Worm (Caenorhabditis elegans) whole organism, mixed stage, embryonic: ENCODE data around the gene ntp-1.

Experiments
- ceh-83 ChIP-seq: fragments of 200-800 bp; sonication (Bioruptor generic); optimal IDR thresholded peaks from 2 replicates; lab custom pipeline; 2018; ENCODE audit warnings: mild to moderate bottlenecking, missing genetic modification characterization, missing compliant biosample characterization
- lin-13 ChIP-seq: fragments of 150-350 bp; optimal IDR thresholded peaks from 2 replicates; lab custom pipeline; 2014; ENCODE audit warnings: missing biosample characterization, missing genetic modification characterization
- lsy-2 ChIP-seq: fragments of 150-350 bp; optimal IDR thresholded peaks from 2 replicates; lab custom pipeline; 2014; ENCODE audit warnings: missing biosample characterization, missing genetic modification characterization
- mab-5 ChIP-seq: fragments of 150-350 bp; optimal IDR thresholded peaks from 2 replicates; lab custom pipeline; 2014; ENCODE audit warnings: missing biosample characterization, missing genetic modification characterization
- nhr-12 ChIP-seq: fragments of 150-350 bp; optimal IDR thresholded peaks from 2 replicates; lab custom pipeline; 2014; ENCODE audit warnings: missing biosample characterization, missing genetic modification characterization
- nhr-237 ChIP-seq: fragments of 150-350 bp; optimal IDR thresholded peaks from 2 replicates; lab custom pipeline; 2014; ENCODE audit warnings: missing biosample characterization, missing genetic modification characterization
- nhr-28 ChIP-seq: fragments of 150-350 bp; optimal IDR thresholded peaks from 2 replicates; lab custom pipeline; 2014; ENCODE audit warnings: missing biosample characterization, missing genetic modification characterization
- nhr-76 ChIP-seq: sonication (generic microtip); optimal IDR thresholded peaks from 2 replicates; lab custom pipeline; 2017; ENCODE audit warnings: missing biosample characterization, missing genetic modification characterization
- pha-4 ChIP-seq: fragments of 150-350 bp; optimal IDR thresholded peaks from 2 replicates; lab custom pipeline; 2018; ENCODE audit warnings: missing biosample characterization, missing genetic modification reagents, missing genetic modification characterization
- sptf-1 ChIP-seq: sonication (generic microtip); optimal IDR thresholded peaks from 2 replicates; lab custom pipeline; 2017; ENCODE audit warnings: mild to moderate bottlenecking, missing genetic modification characterization, moderate library complexity, missing compliant biosample characterization
- unc-62 ChIP-seq: fragments of 150-350 bp; optimal IDR thresholded peaks from 2 replicates; lab custom pipeline; 2014; ENCODE audit warnings: missing biosample characterization, missing genetic modification reagents, missing genetic modification characterization
- ztf-11 ChIP-seq: fragments of 150-350 bp; optimal IDR thresholded peaks from 2 replicates; lab custom pipeline; 2014; ENCODE audit warnings: missing biosample characterization, missing genetic modification characterization

ce11 chrIV:7760117-7760516 is 34.5 kb downstream of the ntp-1 start, which contains the start of gene del-7:
- TF ChIP-seq ztf-11 (tag; lab: Kevin White, UChicago): no peak
- no peak for TF ChIP-seq lin-13 (tag; lab: Kevin White, UChicago)
- TF ChIP-seq nhr-76 (tag; lab: Kevin White, UChicago): no peak
- no peak for TF ChIP-seq mab-5
- TF ChIP-seq unc-62 (GFP tag; lab: Kevin White, UChicago): no peak
- no peak for TF ChIP-seq sptf-1 (tag; lab: Kevin White, UChicago)
- TF ChIP-seq nhr-237: no peak
- TF ChIP-seq pha-4: no peak
- no peak for TF ChIP-seq nhr-28 (tag; lab: Kevin White, UChicago)
- no peak for TF ChIP-seq nhr-12
- no peak for TF ChIP-seq ceh-83 (GFP tag; lab: Kevin White, UChicago)
- TF ChIP-seq lsy-2 (tag; lab: Kevin White, UChicago): no peak
